Worm (Caenorhabditis elegans) whole organism, midembryonic: ENCODE results near the gene Y49F6B.12.

Experiments used
- flt-1 ChIP-seq: fragments of 200-800 bp; sonication (Bioruptor generic); IDR thresholded peaks from 2 replicates; pipeline ENCODE4 v1.3.6; 2022; ENCODE audit warnings: missing genetic modification characterization, missing compliant biosample characterization
- klf-2 ChIP-seq: fragments of 200-800 bp; sonication (Bioruptor generic); conservative IDR thresholded peaks from 2 replicates; pipeline ENCODE4 v1.3.6; 2022; ENCODE audit warnings: missing genetic modification reagents, missing genetic modification characterization, missing compliant biosample characterization
- med-1 ChIP-seq: sonication (generic microtip); optimal IDR thresholded peaks from 2 replicates; lab custom pipeline; 2017; ENCODE audit warnings: missing genetic modification characterization, mild to moderate bottlenecking, missing compliant biosample characterization, antibody characterized with exemption, missing genetic modification reagents; ENCODE audit not compliant: insufficient read depth
- ztf-23 ChIP-seq: fragments of 200-800 bp; sonication (Bioruptor generic); IDR thresholded peaks from 2 replicates; pipeline ENCODE4 v1.3.6; 2022; ENCODE audit warnings: missing genetic modification reagents, missing genetic modification characterization, missing compliant biosample characterization

DNA sequence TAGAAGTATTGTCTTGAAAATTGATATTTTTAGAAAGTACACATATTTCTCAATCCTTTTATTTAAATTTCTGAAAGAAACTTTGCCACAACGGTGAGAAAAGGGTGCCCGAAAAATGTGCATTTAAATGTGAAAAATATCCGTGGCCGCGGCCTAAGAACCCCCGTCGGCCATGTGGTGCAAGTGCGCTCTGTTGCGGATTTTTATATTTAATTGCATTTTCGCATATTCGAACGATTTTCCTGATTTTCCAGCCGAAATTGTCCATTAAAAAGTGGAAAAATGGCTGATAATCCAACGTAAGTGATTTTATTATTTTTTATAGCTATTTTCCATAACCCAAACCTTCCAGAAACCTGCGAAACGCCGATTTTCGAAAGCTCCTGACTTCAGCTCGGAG, 10.0 kb upstream of the Y49F6B.12 start, which contains the start of gene smu-2:
- 0 out of 2 replicates have a peak, but pooled peaks have one; percentile 45 for TF ChIP-seq klf-2 (GFP tag; lab: Robert Waterston, UW)
- TF ChIP-seq flt-1 = peak; percentile 67; the same call in 1 of the 2 replicates
- no peak for TF ChIP-seq med-1 (GFP tag; lab: Kevin White, UChicago)
- peak; percentile 74 for TF ChIP-seq ztf-23
